Worm (Caenorhabditis elegans): ENCODE data around the gene W02H5.8.

ce11 chrV:2656159-2656558, 3.7 kb upstream of the W02H5.8 start:
- no peak for TF ChIP-seq him-1 (tag; optimal IDR thresholded peaks at IDR 0.05)
- no peak for TF ChIP-seq dao-5 (tag; optimal IDR thresholded peaks at IDR 0.05)
- no peak for TF ChIP-seq W03F9.2 (tag; optimal IDR thresholded peaks at IDR 0.05)

Measured in whole organism, L4/young adult.